Worm (Caenorhabditis elegans): ENCODE results near the gene lgg-3.

The lgg-3 gene

DNA sequence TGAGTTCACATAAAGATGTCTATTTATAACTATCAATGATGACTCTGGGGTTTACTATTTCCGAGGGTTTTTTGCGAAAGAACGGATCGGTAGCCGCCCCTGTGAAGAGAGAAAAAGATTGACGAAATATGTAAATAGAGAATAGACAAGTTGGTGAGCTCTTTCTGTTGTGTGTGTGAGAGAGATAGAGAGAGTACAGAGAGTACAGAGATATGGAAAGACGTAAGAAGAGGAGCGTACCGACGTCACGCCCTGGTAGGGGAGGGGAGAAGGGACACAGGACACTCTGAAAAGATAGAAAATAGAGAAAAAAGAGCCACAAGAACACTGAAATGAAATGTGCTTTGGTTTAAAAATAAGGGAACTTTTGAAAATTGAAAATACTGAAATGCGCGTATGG is 9.6 kb downstream of the lgg-3 start (continued):
- TF ChIP-seq ZK185.1 (tag; optimal IDR thresholded peaks at IDR 0.05; ENCODE audit: poor library complexity, severe bottlenecking) (peak; percentile 6), him-1 (tag; optimal IDR thresholded peaks at IDR 0.05) (no peak), unc-62 (GFP tag; optimal IDR thresholded peaks at IDR 0.05) (no peak), cebp-1 (GFP tag; IDR thresholded peaks at IDR 0.05) (no peak), cebp-1 (tag; optimal IDR thresholded peaks at IDR 0.05) (peak; percentile 67)

DNA sequence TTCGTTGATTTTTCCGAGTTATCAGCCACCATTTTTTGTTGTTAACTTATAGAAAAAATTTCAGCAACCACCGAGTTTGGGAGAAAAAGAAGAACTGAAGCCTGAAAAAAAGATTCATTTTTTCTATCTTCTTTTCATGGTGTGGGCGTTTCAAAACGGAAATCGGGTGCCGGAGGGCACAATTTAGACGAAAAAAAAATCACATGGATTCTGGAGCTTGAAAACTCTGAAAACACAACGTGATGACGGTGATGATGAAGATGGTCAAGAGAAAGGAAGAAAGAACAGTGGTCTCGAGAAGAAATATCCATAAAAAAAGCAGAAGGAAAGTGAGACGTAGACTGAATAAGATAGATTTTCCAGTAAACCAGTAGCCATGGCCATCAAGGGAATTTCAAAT is 13.8 kb downstream of the lgg-3 start, which contains the start of gene rcan-1:
TSS of gene rcan-1 (minus strand) at position 101 of the 400 bp plus-strand sequence.
- no peak for TF ChIP-seq F57A8.1 (GFP tag; optimal IDR thresholded peaks at IDR 0.05)

- TF ChIP-seq ztf-26 (tag; optimal IDR thresholded peaks at IDR 0.05) (no peak), ztf-18 (tag; optimal IDR thresholded peaks at IDR 0.05) (no peak), F33H1.4 (GFP tag; IDR thresholded peaks at IDR 0.05) (peak; percentile 22; the same call in 1 of the 2 replicates), die-1 (tag; optimal IDR thresholded peaks at IDR 0.05) (no peak), B0336.3 (GFP tag; IDR thresholded peaks at IDR 0.05) (peak; percentile 14; the same call in 1 of the 2 replicates), lsl-1 (GFP tag; optimal IDR thresholded peaks at IDR 0.05) (no peak), B0019.2 (GFP tag; conservative IDR thresholded peaks at IDR 0.05) (no peak), rcor-1 (GFP tag; IDR thresholded peaks at IDR 0.05) (peak; percentile 45; the same call in 1 of the 2 replicates), F37B4.10 (GFP tag; IDR thresholded peaks at IDR 0.05) (no peak), ekl-4 (GFP tag; IDR thresholded peaks at IDR 0.05) (0 out of 2 replicates have a peak, but pooled peaks have one; percentile 25), Y95B8A.8 (GFP tag; IDR thresholded peaks at IDR 0.05) (0 out of 2 replicates have a peak, but pooled peaks have one; percentile 6), B0035.1 (tag; optimal IDR thresholded peaks at IDR 0.05) (no peak), Y53F4B.3 (GFP tag; IDR thresholded peaks at IDR 0.05) (no peak), hsf-1 (GFP tag; IDR thresholded peaks at IDR 0.05) (peak; percentile 64; the same call in 1 of the 2 replicates), hrde-1 (tag; optimal IDR thresholded peaks at IDR 0.05; ENCODE audit: borderline replicate concordance) (peak; percentile 74), hlh-12 (tag; optimal IDR thresholded peaks at IDR 0.05) (no peak), F49E8.2 (tag; optimal IDR thresholded peaks at IDR 0.05; ENCODE audit: insufficient read depth) (peak; percentile 90), Y53G8AR.9 (GFP tag; conservative IDR thresholded peaks at IDR 0.05) (peak; percentile 72; the same call in 1 of the 2 replicates), atf-7 (tag; optimal IDR thresholded peaks at IDR 0.05) (no peak), zfh-2 (GFP tag; conservative IDR thresholded peaks at IDR 0.05) (no peak), C17E4.6 (GFP tag; IDR thresholded peaks at IDR 0.05) (no peak), F55B11.4 (tag; optimal IDR thresholded peaks at IDR 0.05; ENCODE audit: borderline replicate concordance, insufficient read depth) (no peak), gei-17 (GFP tag; optimal IDR thresholded peaks at IDR 0.05) (no peak), madf-6 (GFP tag; IDR thresholded peaks at IDR 0.05) (peak; percentile 66; the same call in 1 of the 2 replicates), tlf-1 (GFP tag; optimal IDR thresholded peaks at IDR 0.05) (peak; percentile 27), ama-1 (optimal IDR thresholded peaks at IDR 0.05) (no peak), ama-1 (GFP tag; optimal IDR thresholded peaks at IDR 0.05) (peak in 1 of 2 experiments; percentile 37), athp-1 (tag; optimal IDR thresholded peaks at IDR 0.05) (no peak), ztf-6 (GFP tag; IDR thresholded peaks at IDR 0.05) (no peak), egl-44 (GFP tag; IDR thresholded peaks at IDR 0.05) (0 out of 2 replicates have a peak, but pooled peaks have one; percentile 13), B0261.1 (tag; optimal IDR thresholded peaks at IDR 0.05) (no peak), Y67H2A.10 (GFP tag; conservative IDR thresholded peaks at IDR 0.05) (no peak), hmg-1.2 (GFP tag; IDR thresholded peaks at IDR 0.05) (0 out of 2 replicates have a peak, but pooled peaks have one; percentile 6), K11D2.4 (GFP tag; IDR thresholded peaks at IDR 0.05) (no peak), Y79H2A.3 (GFP tag; conservative IDR thresholded peaks at IDR 0.05) (no peak), lin-54 (GFP tag; optimal IDR thresholded peaks at IDR 0.05) (peak; percentile 49), snpc-4 (GFP tag; optimal IDR thresholded peaks at IDR 0.05) (no peak), snpc-4 (tag; optimal IDR thresholded peaks at IDR 0.05) (no peak), nhr-179 (tag; optimal IDR thresholded peaks at IDR 0.05) (no peak), mcd-1 (GFP tag; IDR thresholded peaks at IDR 0.05) (no peak)
These were observed 17.7 kb downstream of the lgg-3 start, which contains the start of gene pst-2 for ce11 chrIII:5680141-5680540. TSS of gene pst-2 (plus strand) at chrIII:5680433.

Data from whole organism, young adult.